Fruit fly (Drosophila melanogaster): Measurements from ENCODE around the gene CG33673.

Gene CG33673

dm6 chr2L:1973957-1974356 lies 27.4 kb upstream of the CG33673 start, which contains the start of gene Der-1 (continued):
- TF ChIP-seq CG5245 (GFP tag; optimal IDR thresholded peaks at IDR 0.05) = no peak
- TF ChIP-seq Max (GFP tag; optimal IDR thresholded peaks at IDR 0.05) = no peak
- TF ChIP-seq CG8089 (GFP tag; optimal IDR thresholded peaks at IDR 0.05) = no peak
- TF ChIP-seq wor (GFP tag; IDR thresholded peaks at IDR 0.05) = no peak
- no peak for TF ChIP-seq CG30403 (GFP tag; optimal IDR thresholded peaks at IDR 0.05)
- no peak for TF ChIP-seq CG10654 (GFP tag; optimal IDR thresholded peaks at IDR 0.05)
- no peak for TF ChIP-seq gce (GFP tag; IDR thresholded peaks at IDR 0.05)
- no peak for TF ChIP-seq pfk (GFP tag; optimal IDR thresholded peaks at IDR 0.05)
- TF ChIP-seq Ssrp (tag; optimal IDR thresholded peaks at IDR 0.05) = no peak
- TF ChIP-seq sqz (GFP tag; optimal IDR thresholded peaks at IDR 0.05) = no peak
- TF ChIP-seq HmgD (GFP tag; optimal IDR thresholded peaks at IDR 0.05) = peak; percentile 7
- TF ChIP-seq CG1647 (GFP tag; optimal IDR thresholded peaks at IDR 0.05) = no peak
- TF ChIP-seq tin (GFP tag; optimal IDR thresholded peaks at IDR 0.05) = no peak
- TF ChIP-seq Hey (tag; optimal IDR thresholded peaks at IDR 0.05) = no peak
- no peak for TF ChIP-seq jigr1 (GFP tag; IDR thresholded peaks at IDR 0.05)
- no peak for TF ChIP-seq chn (GFP tag; optimal IDR thresholded peaks at IDR 0.05)
- TF ChIP-seq Nf-YB (GFP tag; optimal IDR thresholded peaks at IDR 0.05) = no peak
- no peak for TF ChIP-seq fu2 (GFP tag; optimal IDR thresholded peaks at IDR 0.05)
- TF ChIP-seq so (GFP tag; IDR thresholded peaks at IDR 0.05) = no peak
- TF ChIP-seq insv (GFP tag; optimal IDR thresholded peaks at IDR 0.05) = no peak
- no peak for TF ChIP-seq CG1602 (GFP tag; optimal IDR thresholded peaks at IDR 0.05)
- TF ChIP-seq Sox102F (GFP tag; optimal IDR thresholded peaks at IDR 0.05) = no peak
- no peak for TF ChIP-seq sob (GFP tag; IDR thresholded peaks at IDR 0.05)
- TF ChIP-seq D19B (GFP tag; optimal IDR thresholded peaks at IDR 0.05) = peak; percentile 63
- no peak for TF ChIP-seq HLH54F (GFP tag; optimal IDR thresholded peaks at IDR 0.05)
- TF ChIP-seq CG15073 (GFP tag; optimal IDR thresholded peaks at IDR 0.05) = no peak
- TF ChIP-seq CHES-1-like (GFP tag; optimal IDR thresholded peaks at IDR 0.05) = peak; percentile 32
- no peak for TF ChIP-seq Ravus (GFP tag; IDR thresholded peaks at IDR 0.05)
- no peak for TF ChIP-seq br (optimal IDR thresholded peaks at IDR 0.05)
- no peak for TF ChIP-seq bigmax (GFP tag; optimal IDR thresholded peaks at IDR 0.05)
- no peak for TF ChIP-seq CG10979 (tag; optimal IDR thresholded peaks at IDR 0.05)
- TF ChIP-seq CkIIα-i1 (GFP tag; IDR thresholded peaks at IDR 0.05) = no peak
- TF ChIP-seq C15 (GFP tag; IDR thresholded peaks at IDR 0.05) = no peak
- no peak for TF ChIP-seq CG17328 (GFP tag; IDR thresholded peaks at IDR 0.05)
- TF ChIP-seq pan (optimal IDR thresholded peaks at IDR 0.05) = no peak
- no peak for TF ChIP-seq pan (GFP tag; optimal IDR thresholded peaks at IDR 0.05 in 1 of 2, IDR thresholded peaks at IDR 0.05 in 1 of 2)
- TF ChIP-seq Stat92E (GFP tag; optimal IDR thresholded peaks at IDR 0.05) = peak in 1 of 3 experiments; percentile 5
- TF ChIP-seq gsb-n (tag; optimal IDR thresholded peaks at IDR 0.05) = no peak
- TF ChIP-seq lov (optimal IDR thresholded peaks at IDR 0.05) = no peak
- TF ChIP-seq lov (GFP tag; IDR thresholded peaks at IDR 0.05) = no peak
- no peak for TF ChIP-seq dysf (GFP tag; IDR thresholded peaks at IDR 0.05)
- TF ChIP-seq CG13894 (tag; optimal IDR thresholded peaks at IDR 0.05) = no peak
- TF ChIP-seq Myb (GFP tag; optimal IDR thresholded peaks at IDR 0.05) = peak; percentile 98
- TF ChIP-seq CG17385 (GFP tag; optimal IDR thresholded peaks at IDR 0.05) = no peak
- TF ChIP-seq ERR (GFP tag; optimal IDR thresholded peaks at IDR 0.05) = no peak
- no peak for TF ChIP-seq CG4282 (GFP tag; optimal IDR thresholded peaks at IDR 0.05)
- TF ChIP-seq seq (GFP tag; IDR thresholded peaks at IDR 0.05) = no peak
- peak; percentile 86 for TF ChIP-seq hb (GFP tag; IDR thresholded peaks at IDR 0.05; ENCODE audit: partially characterized antibody)
- no peak for TF ChIP-seq CG6654 (GFP tag; optimal IDR thresholded peaks at IDR 0.05)
- TF ChIP-seq CG1024 (GFP tag; IDR thresholded peaks at IDR 0.05) = no peak
- TF ChIP-seq h (optimal IDR thresholded peaks at IDR 0.05) = no peak
- no peak for TF ChIP-seq chif (GFP tag; optimal IDR thresholded peaks at IDR 0.05)
- TF ChIP-seq CG5953 (GFP tag; IDR thresholded peaks at IDR 0.05) = no peak
- no peak for TF ChIP-seq NFAT (GFP tag; IDR thresholded peaks at IDR 0.05)
- no peak for TF ChIP-seq CG11560 (tag; IDR thresholded peaks at IDR 0.05)
